Worm (Caenorhabditis elegans) whole organism, L3 larva: Measurements from ENCODE around the gene C08D8.1.

Experiments
- R02D3.7 ChIP-seq: fragments of 150-350 bp; optimal IDR thresholded peaks from 2 replicates; lab custom pipeline; 2014; ENCODE audit warnings: missing biosample characterization, missing genetic modification characterization
- ZK546.5 ChIP-seq: sonication (generic microtip); optimal IDR thresholded peaks from 2 replicates; lab custom pipeline; 2017; ENCODE audit warnings: missing biosample characterization, missing genetic modification characterization
- aly-2 ChIP-seq: fragments of 150-350 bp; optimal IDR thresholded peaks from 2 replicates; lab custom pipeline; 2014; ENCODE audit warnings: missing biosample characterization, missing genetic modification characterization
- ama-1 ChIP-seq: fragments of 150-350 bp; optimal IDR thresholded peaks from 2 replicates; lab custom pipeline; 2018
- ceh-16 ChIP-seq: sonication (generic microtip); optimal IDR thresholded peaks from 2 replicates; lab custom pipeline; 2017; ENCODE audit warnings: missing biosample characterization, missing genetic modification characterization
- ceh-28 ChIP-seq: fragments of 150-350 bp; optimal IDR thresholded peaks from 2 replicates; lab custom pipeline; 2014; ENCODE audit warnings: missing biosample characterization, missing genetic modification reagents, missing genetic modification characterization
- ceh-82 ChIP-seq: fragments of 150-350 bp; optimal IDR thresholded peaks from 2 replicates; lab custom pipeline; 2014; ENCODE audit warnings: missing biosample characterization, missing genetic modification characterization
- ceh-9 ChIP-seq: sonication (generic microtip); optimal IDR thresholded peaks from 2 replicates; lab custom pipeline; 2018; ENCODE audit warnings: missing biosample characterization, missing genetic modification characterization
- daf-12 ChIP-seq: fragments of 150-350 bp; optimal IDR thresholded peaks from 2 replicates; lab custom pipeline; 2014; ENCODE audit warnings: missing biosample characterization, missing genetic modification reagents, missing genetic modification characterization
- egl-27 ChIP-seq: sonication (generic microtip); optimal IDR thresholded peaks from 4 replicates; lab custom pipeline; 2017; ENCODE audit warnings: missing biosample characterization, missing genetic modification reagents, missing genetic modification characterization
- egl-5 ChIP-seq: fragments of 150-350 bp; optimal IDR thresholded peaks from 2 replicates; lab custom pipeline; 2017; ENCODE audit warnings: missing biosample characterization, missing genetic modification reagents, missing genetic modification characterization, inconsistent platforms
- elt-1 ChIP-seq: fragments of 150-350 bp; optimal IDR thresholded peaks from 2 replicates; lab custom pipeline; 2014; ENCODE audit warnings: missing biosample characterization, missing genetic modification characterization
- elt-2 ChIP-seq: sonication (generic microtip); optimal IDR thresholded peaks from 2 replicates; lab custom pipeline; 2016; ENCODE audit warnings: missing genetic modification reagents, mild to moderate bottlenecking, missing genetic modification characterization, missing compliant biosample characterization
- elt-3 ChIP-seq, 3 experiments: fragments of 150-350 bp in 1 of 3; sonication (generic microtip) in 2 of 3; optimal IDR thresholded peaks; 2 replicates in 2 of 3; 4 replicates in 1 of 3; lab custom pipeline; 2014 to 2017; ENCODE audit warnings: missing biosample characterization in 3 of 3, missing genetic modification characterization in 3 of 3
- eor-1 ChIP-seq, 2 experiments: fragments of 150-350 bp; optimal IDR thresholded peaks; 2 replicates each; lab custom pipeline; 2014 to 2018; ENCODE audit warnings: missing biosample characterization in 2 of 2, missing genetic modification characterization in 2 of 2
- fkh-10 ChIP-seq: sonication (generic microtip); optimal IDR thresholded peaks from 2 replicates; lab custom pipeline; 2017; ENCODE audit warnings: missing biosample characterization, missing genetic modification reagents, missing genetic modification characterization
- fkh-2 ChIP-seq: fragments of 150-350 bp; optimal IDR thresholded peaks from 2 replicates; lab custom pipeline; 2014; ENCODE audit warnings: missing biosample characterization, missing genetic modification reagents, missing genetic modification characterization
- fos-1 ChIP-seq: fragments of 150-350 bp; optimal IDR thresholded peaks from 2 replicates; lab custom pipeline; 2014; ENCODE audit warnings: missing biosample characterization, missing genetic modification characterization
- hmg-11 ChIP-seq: sonication (generic microtip); optimal IDR thresholded peaks from 2 replicates; lab custom pipeline; 2016; ENCODE audit warnings: missing genetic modification characterization, missing compliant biosample characterization
- jun-1 ChIP-seq: fragments of 150-350 bp; optimal IDR thresholded peaks from 2 replicates; lab custom pipeline; 2014; ENCODE audit warnings: missing biosample characterization, missing genetic modification reagents, missing genetic modification characterization
- lin-15B ChIP-seq: fragments of 150-350 bp; optimal IDR thresholded peaks from 2 replicates; lab custom pipeline; 2014; ENCODE audit warnings: missing biosample characterization, missing genetic modification characterization
- lin-39 ChIP-seq: fragments of 150-350 bp; optimal IDR thresholded peaks from 2 replicates; lab custom pipeline; 2018; ENCODE audit warnings: missing biosample characterization, missing genetic modification reagents, missing genetic modification characterization
- lsy-12 ChIP-seq: sonication (generic microtip); optimal IDR thresholded peaks from 2 replicates; lab custom pipeline; 2016; ENCODE audit warnings: mild to moderate bottlenecking, missing genetic modification characterization, missing compliant biosample characterization
- mdl-1 ChIP-seq: fragments of 150-350 bp; optimal IDR thresholded peaks from 2 replicates; lab custom pipeline; 2014; ENCODE audit warnings: missing biosample characterization, missing genetic modification characterization
- mml-1 ChIP-seq: fragments of 150-350 bp; sonication (generic microtip); optimal IDR thresholded peaks from 3 replicates; lab custom pipeline; 2014; ENCODE audit warnings: missing biosample characterization, missing genetic modification characterization
- nfya-1 ChIP-seq: sonication (generic microtip); optimal IDR thresholded peaks from 2 replicates; lab custom pipeline; 2017; ENCODE audit warnings: missing genetic modification characterization, mild to moderate bottlenecking, missing compliant biosample characterization, antibody characterized with exemption, moderate library complexity; ENCODE audit not compliant: insufficient read depth
- nhr-11 ChIP-seq: fragments of 150-350 bp; optimal IDR thresholded peaks from 2 replicates; lab custom pipeline; 2014; ENCODE audit warnings: missing biosample characterization, missing genetic modification characterization
- nhr-12 ChIP-seq: fragments of 150-350 bp; optimal IDR thresholded peaks from 2 replicates; lab custom pipeline; 2014; ENCODE audit warnings: missing biosample characterization, missing genetic modification characterization
- nhr-23 ChIP-seq: fragments of 150-350 bp; optimal IDR thresholded peaks from 2 replicates; lab custom pipeline; 2014; ENCODE audit warnings: missing biosample characterization, missing genetic modification reagents, missing genetic modification characterization
- nhr-237 ChIP-seq: fragments of 150-350 bp; optimal IDR thresholded peaks from 2 replicates; lab custom pipeline; 2014; ENCODE audit warnings: missing biosample characterization, missing genetic modification characterization
- nhr-25 ChIP-seq: sonication (generic microtip); optimal IDR thresholded peaks from 2 replicates; lab custom pipeline; 2017; ENCODE audit warnings: missing biosample characterization, missing genetic modification characterization
- nhr-28 ChIP-seq: fragments of 150-350 bp; optimal IDR thresholded peaks from 2 replicates; lab custom pipeline; 2014; ENCODE audit warnings: missing biosample characterization, missing genetic modification characterization
- nhr-43 ChIP-seq: sonication (generic microtip); optimal IDR thresholded peaks from 2 replicates; lab custom pipeline; 2016; ENCODE audit warnings: mild to moderate bottlenecking, missing genetic modification characterization, missing compliant biosample characterization; ENCODE audit not compliant: poor library complexity, severe bottlenecking
- nhr-67 ChIP-seq: fragments of 150-350 bp; optimal IDR thresholded peaks from 2 replicates; lab custom pipeline; 2014; ENCODE audit warnings: missing biosample characterization, missing genetic modification characterization
- nhr-76 ChIP-seq: fragments of 150-350 bp; sonication (generic microtip); optimal IDR thresholded peaks from 5 replicates; lab custom pipeline; 2014; ENCODE audit warnings: missing biosample characterization, missing genetic modification characterization
- nhr-77 ChIP-seq: fragments of 150-350 bp; optimal IDR thresholded peaks from 2 replicates; lab custom pipeline; 2014; ENCODE audit warnings: missing biosample characterization, missing genetic modification characterization
- pha-4 ChIP-seq: fragments of 150-350 bp; optimal IDR thresholded peaks from 2 replicates; lab custom pipeline; 2014; ENCODE audit warnings: missing biosample characterization, missing genetic modification reagents, missing genetic modification characterization
- pqm-1 ChIP-seq: fragments of 150-350 bp; optimal IDR thresholded peaks from 2 replicates; lab custom pipeline; 2017; ENCODE audit warnings: missing biosample characterization, missing genetic modification characterization, inconsistent platforms
- sea-2 ChIP-seq: fragments of 150-350 bp; sonication (generic microtip); optimal IDR thresholded peaks from 4 replicates; lab custom pipeline; 2014; ENCODE audit warnings: missing biosample characterization, missing genetic modification reagents, missing genetic modification characterization
- skn-1 ChIP-seq: fragments of 150-350 bp; optimal IDR thresholded peaks from 2 replicates; lab custom pipeline; 2014; ENCODE audit warnings: missing biosample characterization, missing genetic modification characterization
- snpc-4 ChIP-seq: fragments of 150-350 bp; optimal IDR thresholded peaks from 2 replicates; lab custom pipeline; 2014; ENCODE audit warnings: missing biosample characterization, missing genetic modification characterization
- tbx-2 ChIP-seq: sonication (generic microtip); optimal IDR thresholded peaks from 2 replicates; lab custom pipeline; 2016; ENCODE audit warnings: mild to moderate bottlenecking, missing genetic modification characterization, missing compliant biosample characterization
- unc-39 ChIP-seq: sonication (generic microtip); optimal IDR thresholded peaks from 4 replicates; lab custom pipeline; 2017; ENCODE audit warnings: missing biosample characterization, missing genetic modification characterization
- unc-62 ChIP-seq: fragments of 150-350 bp; sonication (generic microtip); optimal IDR thresholded peaks from 4 replicates; lab custom pipeline; 2014; ENCODE audit warnings: missing biosample characterization, missing genetic modification reagents, missing genetic modification characterization
- zag-1 ChIP-seq: fragments of 150-350 bp; optimal IDR thresholded peaks from 2 replicates; lab custom pipeline; 2014; ENCODE audit warnings: missing biosample characterization, missing genetic modification characterization
- ztf-11 ChIP-seq: fragments of 150-350 bp; optimal IDR thresholded peaks from 2 replicates; lab custom pipeline; 2014; ENCODE audit warnings: missing biosample characterization, missing genetic modification characterization
- ztf-4 ChIP-seq: fragments of 150-350 bp; optimal IDR thresholded peaks from 2 replicates; lab custom pipeline; 2014; ENCODE audit warnings: missing biosample characterization, missing genetic modification characterization

C08D8.1 gene

ce11 chrV:8302522-8302921 lies 43.0 kb upstream of the C08D8.1 start, which contains the start of gene sel-9:
Gene sel-9, minus strand, starts transcription at chrV:8302580.
- TF ChIP-seq nhr-67: no peak
- TF ChIP-seq fos-1: no peak
- TF ChIP-seq nhr-12 (tag; lab: Kevin White, UChicago): no peak
- no peak for TF ChIP-seq fkh-10 (GFP tag; lab: Kevin White, UChicago)
- TF ChIP-seq lsy-12 (tag; lab: Kevin White, UChicago): no peak
- TF ChIP-seq mdl-1 (tag; lab: Kevin White, UChicago): no peak
- TF ChIP-seq jun-1 (tag; lab: Kevin White, UChicago): no peak
- no peak for TF ChIP-seq nhr-28
- TF ChIP-seq ZK546.5: no peak
- TF ChIP-seq nhr-25: no peak
- no peak for TF ChIP-seq tbx-2 (tag; lab: Kevin White, UChicago)
- peak; percentile 22 for TF ChIP-seq elt-2 (tag; lab: Kevin White, UChicago)
- TF ChIP-seq nhr-43 (tag; lab: Kevin White, UChicago): no peak
- TF ChIP-seq aly-2 (tag; lab: Kevin White, UChicago): no peak
- TF ChIP-seq snpc-4 (tag; lab: Kevin White, UChicago): no peak
- TF ChIP-seq ceh-16 (tag; lab: Kevin White, UChicago): no peak
- peak; percentile 16 for TF ChIP-seq skn-1 (tag; lab: Kevin White, UChicago)
- peak; percentile 9 for TF ChIP-seq ceh-28 (tag; lab: Kevin White, UChicago)
- TF ChIP-seq R02D3.7 (tag; lab: Kevin White, UChicago): no peak
- no peak for TF ChIP-seq egl-27 (tag; lab: Kevin White, UChicago)
- peak; percentile 54 for TF ChIP-seq nfya-1
- TF ChIP-seq ceh-9 (tag; lab: Kevin White, UChicago): no peak
- no peak for TF ChIP-seq ama-1 (lab: Kevin White, UChicago)
- no peak for TF ChIP-seq ceh-82 (tag; lab: Kevin White, UChicago)
- no peak for TF ChIP-seq lin-39 (tag; lab: Kevin White, UChicago)
- TF ChIP-seq nhr-76: no peak
- TF ChIP-seq nhr-77 (tag; lab: Kevin White, UChicago): no peak
- no peak for TF ChIP-seq elt-3 (tag; optimal IDR thresholded peaks at IDR 0.05; lab: Kevin White, UChicago)
- TF ChIP-seq elt-1: no peak
- no peak for TF ChIP-seq nhr-11 (tag; lab: Kevin White, UChicago)
- TF ChIP-seq pqm-1: no peak
- TF ChIP-seq sea-2 (GFP tag; lab: Kevin White, UChicago): no peak
- no peak for TF ChIP-seq egl-5 (tag; lab: Kevin White, UChicago)
- TF ChIP-seq eor-1 (tag; optimal IDR thresholded peaks at IDR 0.05; lab: Kevin White, UChicago): no peak
- TF ChIP-seq pha-4 (tag; lab: Kevin White, UChicago): peak; percentile 60
- no peak for TF ChIP-seq fkh-2
- TF ChIP-seq zag-1 (tag; lab: Kevin White, UChicago): no peak
- peak; percentile 74 for TF ChIP-seq lin-15B (tag; lab: Kevin White, UChicago)
- peak; percentile 46 for TF ChIP-seq nhr-23 (tag; lab: Kevin White, UChicago)
- TF ChIP-seq ztf-4: no peak
- no peak for TF ChIP-seq daf-12 (tag; lab: Kevin White, UChicago)
- TF ChIP-seq ztf-11 (tag; lab: Kevin White, UChicago): no peak
- no peak for TF ChIP-seq nhr-237 (tag; lab: Kevin White, UChicago)
- TF ChIP-seq mml-1: no peak
- TF ChIP-seq unc-39: no peak
- TF ChIP-seq unc-62: no peak
- TF ChIP-seq hmg-11 (tag; lab: Kevin White, UChicago): no peak
- TF ChIP-seq, all 47 proteins: peak for 7
